Worm (Caenorhabditis elegans): Measurements from ENCODE around the gene pas-7.

pas-7 gene

ce11 chrII:10121725-10122124 lies 22.1 kb upstream of the pas-7 start, which contains the start of gene lov-1:
lov-1 (minus strand) TSS chrII:10121825.
- TF ChIP-seq ceh-82 (tag; optimal IDR thresholded peaks at IDR 0.05) (no peak), C34B4.2 (tag; optimal IDR thresholded peaks at IDR 0.05) (no peak), aha-1 (tag; optimal IDR thresholded peaks at IDR 0.05) (no peak), lin-15B (tag; optimal IDR thresholded peaks at IDR 0.05) (no peak), swsn-7 (tag; optimal IDR thresholded peaks at IDR 0.05) (no peak), nhr-28 (tag; optimal IDR thresholded peaks at IDR 0.05) (no peak), hlh-17 (GFP tag; optimal IDR thresholded peaks at IDR 0.05; ENCODE audit: borderline replicate concordance) (no peak), lir-3 (tag; optimal IDR thresholded peaks at IDR 0.05; ENCODE audit: poor library complexity) (no peak), vab-15 (tag; optimal IDR thresholded peaks at IDR 0.05) (no peak), sup-37 (GFP tag; optimal IDR thresholded peaks at IDR 0.05) (no peak), fkh-8 (tag; optimal IDR thresholded peaks at IDR 0.05) (no peak), aly-2 (tag; optimal IDR thresholded peaks at IDR 0.05) (no peak), elt-2 (tag; optimal IDR thresholded peaks at IDR 0.05) (no peak), blmp-1 (tag; optimal IDR thresholded peaks at IDR 0.05) (no peak), ceh-90 (tag; optimal IDR thresholded peaks at IDR 0.05) (no peak), F16B12.6 (tag; optimal IDR thresholded peaks at IDR 0.05) (no peak)

ce11 chrII:10116690-10117089 lies 17.0 kb upstream of the pas-7 start:
- TF ChIP-seq mab-9 (GFP tag; IDR thresholded peaks at IDR 0.05) (no peak), unc-62 (GFP tag; optimal IDR thresholded peaks at IDR 0.05) (no peak), blmp-1 (tag; optimal IDR thresholded peaks at IDR 0.05) (no peak), nhr-11 (tag; optimal IDR thresholded peaks at IDR 0.05) (no peak), efl-1 (optimal IDR thresholded peaks at IDR 0.05) (no peak), efl-1 (GFP tag; optimal IDR thresholded peaks at IDR 0.05 in 1 of 2) (no peak), snu-23 (GFP tag; optimal IDR thresholded peaks at IDR 0.05) (no peak), lin-35 (GFP tag; optimal IDR thresholded peaks at IDR 0.05) (no peak), mdl-1 (tag; optimal IDR thresholded peaks at IDR 0.05) (no peak), dsc-1 (tag; optimal IDR thresholded peaks at IDR 0.05) (no peak), C34B4.2 (tag; optimal IDR thresholded peaks at IDR 0.05) (no peak), jun-1 (tag; optimal IDR thresholded peaks at IDR 0.05) (no peak), nhr-19 (GFP tag; conservative IDR thresholded peaks at IDR 0.05) (no peak), nhr-76 (tag; optimal IDR thresholded peaks at IDR 0.05) (no peak), hlh-4 (tag; optimal IDR thresholded peaks at IDR 0.05) (no peak), isw-1 (GFP tag; IDR thresholded peaks at IDR 0.05) (no peak), lin-13 (GFP tag; optimal IDR thresholded peaks at IDR 0.05) (no peak)

ce11 chrII:10108377-10108776 lies 8.7 kb upstream of the pas-7 start, which contains the start of the genes ZK945.7 and ZK945.8:
ZK945.7 (minus strand) TSS chrII:10108477.
ZK945.8 (plus strand) TSS chrII:10108651.
- TF ChIP-seq irx-1 (tag; optimal IDR thresholded peaks at IDR 0.05) (no peak), fos-1 (tag; optimal IDR thresholded peaks at IDR 0.05) (no peak), fkh-4 (tag; optimal IDR thresholded peaks at IDR 0.05; ENCODE audit: borderline replicate concordance) (no peak), hlh-4 (tag; optimal IDR thresholded peaks at IDR 0.05) (no peak), efl-1 (optimal IDR thresholded peaks at IDR 0.05) (no peak), efl-1 (GFP tag; optimal IDR thresholded peaks at IDR 0.05 in 1 of 2) (peak in 1 of 2 experiments; percentile 82), ceh-90 (tag; optimal IDR thresholded peaks at IDR 0.05) (no peak), nhr-47 (tag; optimal IDR thresholded peaks at IDR 0.05) (no peak)

- TF ChIP-seq tbx-2 (tag; optimal IDR thresholded peaks at IDR 0.05) (no peak), hlh-17 (GFP tag; optimal IDR thresholded peaks at IDR 0.05; ENCODE audit: borderline replicate concordance) (no peak), elt-2 (tag; optimal IDR thresholded peaks at IDR 0.05) (no peak), fos-1 (tag; optimal IDR thresholded peaks at IDR 0.05) (no peak), snpc-4 (tag; optimal IDR thresholded peaks at IDR 0.05) (no peak), C04F5.9 (tag; optimal IDR thresholded peaks at IDR 0.05) (no peak), nhr-12 (tag; optimal IDR thresholded peaks at IDR 0.05) (no peak), nhr-71 (tag; optimal IDR thresholded peaks at IDR 0.05) (no peak), blmp-1 (tag; optimal IDR thresholded peaks at IDR 0.05) (no peak), nhr-84 (tag; optimal IDR thresholded peaks at IDR 0.05) (no peak), lin-13 (GFP tag; optimal IDR thresholded peaks at IDR 0.05) (no peak), egl-13 (tag; optimal IDR thresholded peaks at IDR 0.05) (no peak)
Measured at ce11 chrII:10106870-10107269, 7.2 kb upstream of the pas-7 start, which contains the start of gene ZK945.6. ZK945.6 (minus strand) TSS chrII:10106970.
